Worm (Caenorhabditis elegans) whole organism, L4 larva: ENCODE data around the gene Y58A7A.4.

Source experiments
- F10B5.3 ChIP-seq: sonication (generic microtip); optimal IDR thresholded peaks from 2 replicates; lab custom pipeline; 2016; ENCODE audit warnings: mild to moderate bottlenecking, missing genetic modification characterization, missing compliant biosample characterization
- F44E2.7 ChIP-seq: fragments of 200-800 bp; sonication (Bioruptor generic); IDR thresholded peaks from 2 replicates; pipeline ENCODE4 v2.1.2; 2022; ENCODE audit warnings: missing genetic modification characterization, missing compliant biosample characterization
- Y105C5A.15 ChIP-seq: fragments of 200-800 bp; sonication (Bioruptor generic); IDR thresholded peaks from 2 replicates; pipeline ENCODE4 v1.3.6; 2022; ENCODE audit warnings: missing genetic modification characterization, missing compliant biosample characterization
- Y75B8A.6 ChIP-seq: fragments of 200-800 bp; sonication (Bioruptor generic); IDR thresholded peaks from 2 replicates; pipeline ENCODE4 v1.3.6; 2022; ENCODE audit warnings: missing genetic modification reagents, missing genetic modification characterization, missing compliant biosample characterization
- ZK337.2 ChIP-seq: fragments of 200-800 bp; sonication (Bioruptor generic); IDR thresholded peaks from 2 replicates; pipeline ENCODE4 v1.3.6; 2022; ENCODE audit warnings: missing genetic modification reagents, missing genetic modification characterization, missing compliant biosample characterization
- ZK546.5 ChIP-seq, 2 experiments: sonication (generic microtip); optimal IDR thresholded peaks; 2 replicates each; lab custom pipeline; 2017; ENCODE audit warnings: missing biosample characterization in 2 of 2, missing genetic modification characterization in 2 of 2
- aly-2 ChIP-seq: sonication (generic microtip); optimal IDR thresholded peaks from 2 replicates; lab custom pipeline; 2018; ENCODE audit warnings: missing biosample characterization, missing genetic modification characterization
- ama-1 ChIP-seq: fragments of 150-350 bp; optimal IDR thresholded peaks from 2 replicates; lab custom pipeline; 2014; ENCODE audit warnings: inconsistent platforms, mixed read lengths
- ceh-20 ChIP-seq: fragments of 200-800 bp; sonication (Bioruptor generic); IDR thresholded peaks from 2 replicates; pipeline ENCODE4 v1.3.6; 2022; ENCODE audit warnings: missing genetic modification reagents, missing genetic modification characterization, missing compliant biosample characterization
- ceh-32 ChIP-seq: sonication (generic microtip); optimal IDR thresholded peaks from 2 replicates; lab custom pipeline; 2016; ENCODE audit warnings: mild to moderate bottlenecking, missing genetic modification characterization, missing compliant biosample characterization; ENCODE audit not compliant: poor library complexity
- ceh-44 ChIP-seq: fragments of 200-800 bp; sonication (Bioruptor generic); IDR thresholded peaks from 2 replicates; pipeline ENCODE4 v1.3.6; 2022; ENCODE audit warnings: missing genetic modification reagents, missing genetic modification characterization, missing compliant biosample characterization
- ceh-62 ChIP-seq: sonication (generic microtip); optimal IDR thresholded peaks from 2 replicates; lab custom pipeline; 2017; ENCODE audit warnings: missing biosample characterization, missing genetic modification characterization
- ceh-82 ChIP-seq: sonication (generic microtip); optimal IDR thresholded peaks from 2 replicates; lab custom pipeline; 2017; ENCODE audit warnings: missing biosample characterization, missing genetic modification characterization
- ces-1 ChIP-seq: fragments of 150-350 bp; sonication (generic microtip); optimal IDR thresholded peaks from 4 replicates; lab custom pipeline; 2014; ENCODE audit warnings: missing biosample characterization, missing genetic modification reagents, missing genetic modification characterization
- cey-2 ChIP-seq: sonication (generic microtip); optimal IDR thresholded peaks from 3 replicates; lab custom pipeline; 2017; ENCODE audit warnings: missing genetic modification characterization, mild to moderate bottlenecking, missing compliant biosample characterization, antibody characterized with exemption, borderline replicate concordance; ENCODE audit not compliant: insufficient read depth
- daf-16 ChIP-seq, 3 experiments: sonication (generic microtip); optimal IDR thresholded peaks; 2 replicates each; lab custom pipeline; 2016 to 2017; ENCODE audit warnings: missing genetic modification characterization in 3 of 3, missing genetic modification reagents in 3 of 3, mild to moderate bottlenecking in 2 of 3, missing compliant biosample characterization in 2 of 3, missing biosample characterization in 1 of 3, moderate library complexity in 1 of 3
- daf-19 ChIP-seq: fragments of 200-800 bp; sonication (Bioruptor generic); conservative IDR thresholded peaks from 2 replicates; pipeline ENCODE4 v1.3.6; 2022; ENCODE audit warnings: missing genetic modification characterization, missing compliant biosample characterization
- dmd-6 ChIP-seq: fragments of 200-800 bp; sonication (Bioruptor generic); IDR thresholded peaks from 2 replicates; pipeline ENCODE4 v1.3.6; 2022; ENCODE audit warnings: missing genetic modification reagents, missing genetic modification characterization, missing compliant biosample characterization
- dmd-8 ChIP-seq: fragments of 200-800 bp; sonication (Bioruptor generic); IDR thresholded peaks from 2 replicates; pipeline ENCODE4 v1.3.6; 2022; ENCODE audit warnings: missing genetic modification characterization, missing compliant biosample characterization
- dpl-1 ChIP-seq: fragments of 150-350 bp; optimal IDR thresholded peaks from 2 replicates; lab custom pipeline; 2014; ENCODE audit warnings: missing biosample characterization, missing genetic modification reagents, missing genetic modification characterization
- duxl-1 ChIP-seq: sonication (generic microtip); optimal IDR thresholded peaks from 2 replicates; lab custom pipeline; 2016; ENCODE audit warnings: mild to moderate bottlenecking, missing genetic modification characterization, moderate library complexity, missing compliant biosample characterization; ENCODE audit not compliant: poor library complexity
- fos-1 ChIP-seq: fragments of 150-350 bp; optimal IDR thresholded peaks from 2 replicates; lab custom pipeline; 2014; ENCODE audit warnings: missing biosample characterization, missing genetic modification characterization
- hif-1 ChIP-seq, 2 experiments: sonication (generic microtip); optimal IDR thresholded peaks; 2 replicates each; lab custom pipeline; 2016 to 2017; ENCODE audit warnings: missing compliant biosample characterization in 2 of 2, missing genetic modification characterization in 2 of 2, missing genetic modification reagents in 2 of 2, missing genotype in 2 of 2, mild to moderate bottlenecking in 1 of 2
- hlh-11 ChIP-seq: fragments of 200-800 bp; sonication (Bioruptor generic); optimal IDR thresholded peaks from 2 replicates; lab custom pipeline; 2018; ENCODE audit warnings: mild to moderate bottlenecking, missing genetic modification characterization, missing compliant biosample characterization
- jun-1 ChIP-seq: fragments of 150-350 bp; optimal IDR thresholded peaks from 2 replicates; lab custom pipeline; 2014; ENCODE audit warnings: missing biosample characterization, missing genetic modification reagents, missing genetic modification characterization
- lin-39 ChIP-seq: fragments of 150-350 bp; optimal IDR thresholded peaks from 2 replicates; lab custom pipeline; 2014; ENCODE audit warnings: missing biosample characterization, missing genetic modification reagents, missing genetic modification characterization
- madf-9 ChIP-seq: fragments of 200-800 bp; sonication (Bioruptor generic); conservative IDR thresholded peaks from 2 replicates; pipeline ENCODE4 v1.3.6; 2022; ENCODE audit warnings: missing genetic modification reagents, missing genetic modification characterization, missing compliant biosample characterization
- mdt-29 ChIP-seq: fragments of 200-800 bp; sonication (Bioruptor generic); IDR thresholded peaks from 2 replicates; pipeline ENCODE4 v1.3.6; 2022; ENCODE audit warnings: missing genetic modification reagents, missing genetic modification characterization, missing compliant biosample characterization
- mes-2 ChIP-seq: sonication (generic microtip); optimal IDR thresholded peaks from 2 replicates; lab custom pipeline; 2016; ENCODE audit warnings: missing genotype, mild to moderate bottlenecking, missing genetic modification characterization, missing compliant biosample characterization; ENCODE audit not compliant: poor library complexity, severe bottlenecking
- mxl-3 ChIP-seq: fragments of 200-800 bp; sonication (Bioruptor generic); optimal IDR thresholded peaks from 2 replicates; lab custom pipeline; 2018; ENCODE audit warnings: mild to moderate bottlenecking, missing genetic modification characterization, missing compliant biosample characterization
- nhr-10 ChIP-seq: fragments of 150-350 bp; optimal IDR thresholded peaks from 2 replicates; lab custom pipeline; 2014; ENCODE audit warnings: missing biosample characterization, missing genetic modification characterization
- nhr-111 ChIP-seq: fragments of 200-800 bp; sonication (Bioruptor generic); optimal IDR thresholded peaks from 2 replicates; lab custom pipeline; 2018; ENCODE audit warnings: mild to moderate bottlenecking, missing genetic modification characterization, missing compliant biosample characterization
- nhr-237 ChIP-seq: sonication (generic microtip); optimal IDR thresholded peaks from 2 replicates; lab custom pipeline; 2017; ENCODE audit warnings: missing biosample characterization, missing genetic modification characterization
- nhr-28 ChIP-seq: fragments of 150-350 bp; optimal IDR thresholded peaks from 2 replicates; lab custom pipeline; 2014; ENCODE audit warnings: missing biosample characterization, missing genetic modification characterization
- nhr-41 ChIP-seq: fragments of 200-800 bp; sonication (Bioruptor generic); IDR thresholded peaks from 2 replicates; pipeline ENCODE4 v1.3.6; 2022; ENCODE audit warnings: missing genetic modification reagents, missing genetic modification characterization, missing compliant biosample characterization
- nhr-6 ChIP-seq: fragments of 150-350 bp; optimal IDR thresholded peaks from 2 replicates; lab custom pipeline; 2014; ENCODE audit warnings: missing biosample characterization, missing genetic modification characterization
- pha-4 ChIP-seq, 2 experiments: fragments of 150-350 bp in 1 of 2; fragments of 200-800 bp in 1 of 2; sonication (Bioruptor generic) in 1 of 2; IDR thresholded peaks in 1 of 2; optimal IDR thresholded peaks in 1 of 2; 2 replicates each; pipeline versions ENCODE4 v1.3.6 to Lab custom; 2014 to 2022; ENCODE audit warnings: missing genetic modification characterization in 2 of 2, missing genetic modification reagents in 2 of 2, missing biosample characterization in 1 of 2, missing compliant biosample characterization in 1 of 2
- php-3 ChIP-seq: fragments of 200-800 bp; sonication (Bioruptor generic); IDR thresholded peaks from 2 replicates; pipeline ENCODE4 v1.3.6; 2022; ENCODE audit warnings: missing genetic modification reagents, missing genetic modification characterization, missing compliant biosample characterization
- pqm-1 ChIP-seq: sonication (generic microtip); optimal IDR thresholded peaks from 2 replicates; lab custom pipeline; 2017; ENCODE audit warnings: missing biosample characterization, missing genetic modification characterization
- saeg-2 ChIP-seq: fragments of 200-800 bp; sonication (Bioruptor generic); IDR thresholded peaks from 2 replicates; pipeline ENCODE4 v1.3.6; 2022; ENCODE audit warnings: missing genetic modification reagents, missing genetic modification characterization, missing compliant biosample characterization
- sdz-12 ChIP-seq: fragments of 200-800 bp; sonication (Bioruptor generic); optimal IDR thresholded peaks from 2 replicates; lab custom pipeline; 2018; ENCODE audit warnings: mild to moderate bottlenecking, missing genetic modification characterization, missing compliant biosample characterization
- set-16 ChIP-seq: fragments of 200-800 bp; sonication (Bioruptor generic); IDR thresholded peaks from 2 replicates; pipeline ENCODE4 v1.3.6; 2022; ENCODE audit warnings: missing genetic modification reagents, missing genetic modification characterization, missing compliant biosample characterization
- snpc-4 ChIP-seq: fragments of 150-350 bp; optimal IDR thresholded peaks from 2 replicates; lab custom pipeline; 2014; ENCODE audit warnings: missing biosample characterization, missing genetic modification characterization
- spr-1 ChIP-seq: sonication (generic microtip); optimal IDR thresholded peaks from 2 replicates; lab custom pipeline; 2016; ENCODE audit warnings: mild to moderate bottlenecking, missing genetic modification characterization, missing compliant biosample characterization
- spr-3 ChIP-seq: fragments of 200-800 bp; sonication (Bioruptor generic); optimal IDR thresholded peaks from 2 replicates; lab custom pipeline; 2018; ENCODE audit warnings: mild to moderate bottlenecking, missing genetic modification characterization, missing compliant biosample characterization
- tra-1 ChIP-seq: fragments of 200-800 bp; sonication (Bioruptor generic); IDR thresholded peaks from 2 replicates; pipeline ENCODE4 v1.3.6; 2022; ENCODE audit warnings: missing genetic modification reagents, missing genetic modification characterization, missing compliant biosample characterization
- unc-39 ChIP-seq: sonication (generic microtip); optimal IDR thresholded peaks from 2 replicates; lab custom pipeline; 2017; ENCODE audit warnings: missing biosample characterization, missing genetic modification characterization
- zfp-3 ChIP-seq: fragments of 200-800 bp; sonication (Bioruptor generic); conservative IDR thresholded peaks from 2 replicates; pipeline ENCODE4 v1.3.6; 2022; ENCODE audit warnings: missing genetic modification reagents, missing genetic modification characterization, missing compliant biosample characterization
- ztf-11 ChIP-seq: fragments of 150-350 bp; optimal IDR thresholded peaks from 2 replicates; lab custom pipeline; 2014; ENCODE audit warnings: missing biosample characterization, missing genetic modification characterization

The Y58A7A.4 gene

ce11 chrV:5064761-5065421 is 19.9 kb downstream of the Y58A7A.4 start, which contains the start of gene mlk-1:
TSS of gene mlk-1 (minus strand) at chrV:5064811.
- no peak for TF ChIP-seq saeg-2 (GFP tag; lab: Robert Waterston, UW)
- peak; percentile 54; the same call in 1 of the 2 replicates for TF ChIP-seq mdt-29 (GFP tag; lab: Robert Waterston, UW)
- TF ChIP-seq lin-39 (tag; lab: Kevin White, UChicago): no peak
- no peak for TF ChIP-seq pha-4 (GFP tag; IDR thresholded peaks at IDR 0.05; lab: Robert Waterston, UW)
- TF ChIP-seq pha-4 (tag; optimal IDR thresholded peaks at IDR 0.05; lab: Kevin White, UChicago): no peak
- TF ChIP-seq daf-16 (GFP tag; optimal IDR thresholded peaks at IDR 0.05; lab: Kevin White, UChicago): no peak
- peak; percentile 31 for TF ChIP-seq daf-16 (tag; optimal IDR thresholded peaks at IDR 0.05; lab: Kevin White, UChicago)
- TF ChIP-seq nhr-10 (tag; lab: Kevin White, UChicago): peak; percentile 36
- TF ChIP-seq zfp-3 (GFP tag; lab: Robert Waterston, UW): no peak
- no peak for TF ChIP-seq dmd-8
- peak in 1 of 2 experiments; percentile 64 for TF ChIP-seq hif-1 (tag; optimal IDR thresholded peaks at IDR 0.05; lab: Kevin White, UChicago)
- TF ChIP-seq duxl-1 (tag; lab: Kevin White, UChicago): no peak
- TF ChIP-seq ztf-11: no peak
- no peak for TF ChIP-seq nhr-41
- TF ChIP-seq jun-1 (tag; lab: Kevin White, UChicago): no peak
- TF ChIP-seq snpc-4 (tag; lab: Kevin White, UChicago): no peak
- TF ChIP-seq tra-1: no peak; the same call in 1 of the 2 replicates
- peak; percentile 15 for TF ChIP-seq dpl-1
- TF ChIP-seq ama-1 (lab: Kevin White, UChicago): no peak
- TF ChIP-seq nhr-237 (tag; lab: Kevin White, UChicago): no peak
- no peak for TF ChIP-seq unc-39 (tag; lab: Kevin White, UChicago)
- no peak for TF ChIP-seq ZK337.2 (GFP tag; lab: Robert Waterston, UW)
- peak; percentile 70 for TF ChIP-seq dmd-6 (GFP tag; lab: Robert Waterston, UW)
- no peak for TF ChIP-seq ceh-44 (GFP tag; lab: Robert Waterston, UW)
- no peak for TF ChIP-seq php-3 (GFP tag; lab: Robert Waterston, UW)
- TF ChIP-seq pqm-1: peak; percentile 26
- TF ChIP-seq Y75B8A.6 (GFP tag; lab: Robert Waterston, UW): no peak
- TF ChIP-seq daf-19 (GFP tag; lab: Robert Waterston, UW): no peak
- TF ChIP-seq F10B5.3: no peak
- peak; percentile 88 for TF ChIP-seq nhr-28
- no peak for TF ChIP-seq spr-3 (GFP tag; lab: Kevin White, UChicago)
- TF ChIP-seq ceh-20 (GFP tag; lab: Robert Waterston, UW): no peak
- TF ChIP-seq ceh-32: no peak
- TF ChIP-seq ceh-82 (tag; lab: Kevin White, UChicago): no peak
- TF ChIP-seq nhr-111: no peak
- TF ChIP-seq aly-2 (tag; lab: Kevin White, UChicago): no peak
- TF ChIP-seq sdz-12 (GFP tag; lab: Kevin White, UChicago): no peak
- TF ChIP-seq ceh-62 (tag; lab: Kevin White, UChicago): no peak
- peak; percentile 46; the same call in 1 of the 2 replicates for TF ChIP-seq set-16
- TF ChIP-seq F44E2.7: no peak
- peak; percentile 41 for TF ChIP-seq mxl-3 (GFP tag; lab: Kevin White, UChicago)
- TF ChIP-seq spr-1 (tag; lab: Kevin White, UChicago): peak; percentile 12
- TF ChIP-seq ces-1 (GFP tag; lab: Kevin White, UChicago): no peak
- TF ChIP-seq madf-9: no peak
- TF ChIP-seq Y105C5A.15 (GFP tag; lab: Robert Waterston, UW): no peak
- no peak for TF ChIP-seq fos-1 (tag; lab: Kevin White, UChicago)
- TF ChIP-seq mes-2 (tag; lab: Kevin White, UChicago): peak; percentile 34
- peak; percentile 77 for TF ChIP-seq hlh-11 (tag; lab: Kevin White, UChicago)
- no peak for TF ChIP-seq cey-2 (tag; lab: Kevin White, UChicago)
- no peak for TF ChIP-seq ZK546.5 (tag; optimal IDR thresholded peaks at IDR 0.05; lab: Kevin White, UChicago)
- TF ChIP-seq nhr-6 (tag; lab: Kevin White, UChicago): peak; percentile 40
